Worm (Caenorhabditis elegans): Measurements from ENCODE around the gene aqp-2.

The aqp-2 gene

DNA sequence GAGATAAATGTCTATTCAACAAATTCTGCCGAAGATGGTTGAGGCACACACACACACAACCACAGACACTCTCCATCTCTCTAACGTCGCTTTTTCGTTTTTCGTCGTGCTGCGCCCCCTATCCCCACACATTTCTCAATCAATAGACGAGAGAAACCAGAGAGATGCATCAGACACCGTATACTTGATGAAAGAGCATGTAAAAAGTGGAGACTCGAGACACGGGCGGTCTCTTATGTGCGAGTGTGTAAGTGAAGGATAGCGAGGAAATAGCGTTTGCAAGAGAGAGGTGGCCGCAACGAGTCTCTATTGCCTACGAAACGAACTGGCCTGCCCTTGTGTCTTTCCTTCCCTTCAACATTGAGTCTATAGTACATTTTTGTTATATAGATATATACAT, 21.0 kb upstream of the aqp-2 start (continued):
- 0 out of 2 replicates have a peak, but pooled peaks have one; percentile 6 for TF ChIP-seq lir-1 (GFP tag; conservative IDR thresholded peaks at IDR 0.05)
- peak; percentile 77 for TF ChIP-seq madf-10 (tag; optimal IDR thresholded peaks at IDR 0.05)
- TF ChIP-seq ztf-26 (tag; optimal IDR thresholded peaks at IDR 0.05): peak; percentile 83
- TF ChIP-seq sptf-2 (GFP tag; optimal IDR thresholded peaks at IDR 0.05): peak; percentile 38
- peak; percentile 81 for TF ChIP-seq Y53G8AR.9 (GFP tag; conservative IDR thresholded peaks at IDR 0.05)
- TF ChIP-seq B0035.1 (tag; optimal IDR thresholded peaks at IDR 0.05): peak; percentile 56
- TF ChIP-seq fkh-3 (tag; optimal IDR thresholded peaks at IDR 0.05): no peak
- TF ChIP-seq F52B5.7 (tag; optimal IDR thresholded peaks at IDR 0.05): peak; percentile 42
- peak; percentile 83 for TF ChIP-seq ekl-4 (GFP tag; IDR thresholded peaks at IDR 0.05)
- TF ChIP-seq egl-44 (GFP tag; IDR thresholded peaks at IDR 0.05): 0 out of 2 replicates have a peak, but pooled peaks have one; percentile 67
- TF ChIP-seq snpc-1.1 (tag; optimal IDR thresholded peaks at IDR 0.05; ENCODE audit: insufficient read depth): no peak
- no peak for TF ChIP-seq nhr-120 (GFP tag; IDR thresholded peaks at IDR 0.05)
- no peak for TF ChIP-seq nhr-179 (tag; optimal IDR thresholded peaks at IDR 0.05)
- peak; percentile 66 for TF ChIP-seq mcd-1 (GFP tag; IDR thresholded peaks at IDR 0.05)
- TF ChIP-seq nhr-90 (tag; optimal IDR thresholded peaks at IDR 0.05): peak; percentile 50
- peak; percentile 80 for TF ChIP-seq chd-7 (tag; optimal IDR thresholded peaks at IDR 0.05)

DNA sequence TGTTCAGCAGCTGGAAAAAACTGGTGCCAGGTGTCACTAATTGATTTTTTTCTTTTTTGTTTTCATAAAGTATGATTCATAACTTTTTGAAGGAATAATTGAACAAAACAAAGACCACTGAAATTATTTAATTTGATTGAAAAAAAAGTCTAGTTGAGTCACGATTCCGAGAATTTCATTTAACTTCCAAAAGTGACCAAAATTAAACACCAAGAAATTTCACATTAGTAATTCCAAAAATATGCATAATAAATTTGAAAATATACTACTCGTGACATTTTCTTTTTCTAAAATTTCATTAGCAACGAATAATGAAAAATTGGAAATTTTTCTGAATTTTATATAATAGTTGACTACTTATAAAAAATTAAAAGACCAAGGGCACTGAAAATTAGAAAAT, 20.3 kb upstream of the aqp-2 start:
- no peak for TF ChIP-seq gei-17 (GFP tag; optimal IDR thresholded peaks at IDR 0.05)
- no peak for TF ChIP-seq tbp1 (GFP tag; optimal IDR thresholded peaks at IDR 0.05)
- no peak for TF ChIP-seq F39B2.1 (GFP tag; IDR thresholded peaks at IDR 0.05)
- no peak for TF ChIP-seq die-1 (tag; optimal IDR thresholded peaks at IDR 0.05)
- no peak for TF ChIP-seq snpc-1.1 (tag; optimal IDR thresholded peaks at IDR 0.05; ENCODE audit: insufficient read depth)
- TF ChIP-seq ZK185.1 (tag; optimal IDR thresholded peaks at IDR 0.05; ENCODE audit: poor library complexity, severe bottlenecking): no peak
- TF ChIP-seq let-607 (tag; optimal IDR thresholded peaks at IDR 0.05): no peak
- no peak for TF ChIP-seq ztf-3 (GFP tag; optimal IDR thresholded peaks at IDR 0.05)
- TF ChIP-seq K11D2.4 (GFP tag; IDR thresholded peaks at IDR 0.05): no peak
- TF ChIP-seq ceh-79 (tag; optimal IDR thresholded peaks at IDR 0.05): no peak
- no peak for TF ChIP-seq D2030.7 (GFP tag; IDR thresholded peaks at IDR 0.05)
- no peak for TF ChIP-seq rpc-1 (optimal IDR thresholded peaks at IDR 0.05)
- no peak for TF ChIP-seq rpc-1 (tag; optimal IDR thresholded peaks at IDR 0.05)
- TF ChIP-seq mes-4 (tag; optimal IDR thresholded peaks at IDR 0.05): no peak
- TF ChIP-seq hmg-20 (GFP tag; IDR thresholded peaks at IDR 0.05): no peak
- no peak for TF ChIP-seq ets-4 (GFP tag; optimal IDR thresholded peaks at IDR 0.05)
- no peak for TF ChIP-seq repo-1 (tag; optimal IDR thresholded peaks at IDR 0.05)
- TF ChIP-seq Y56A3A.18 (GFP tag; IDR thresholded peaks at IDR 0.05): no peak
- no peak for TF ChIP-seq C17E4.6 (GFP tag; IDR thresholded peaks at IDR 0.05)

DNA sequence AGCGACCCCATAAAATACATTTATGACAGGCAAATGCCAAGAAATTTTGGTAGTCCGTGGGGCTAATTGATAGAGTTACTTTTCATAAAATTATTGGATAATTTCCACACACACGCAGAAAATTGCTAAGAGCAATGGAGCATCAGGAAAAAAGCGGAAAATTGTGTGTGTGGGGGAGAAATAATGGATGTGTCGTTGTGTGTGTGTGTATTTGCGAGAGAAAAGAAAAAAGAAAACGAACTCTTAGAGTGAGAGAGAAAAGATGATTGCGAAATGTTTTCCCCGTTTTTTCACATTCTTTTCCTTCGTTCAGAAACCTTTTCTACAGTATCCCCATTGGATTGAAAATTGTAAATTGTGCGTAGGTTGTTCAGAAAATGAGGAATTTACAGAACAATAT, 19.8 kb upstream of the aqp-2 start:
- TF ChIP-seq dox-1 (GFP tag; IDR thresholded peaks at IDR 0.05): peak; percentile 26; the same call in 1 of the 2 replicates
- TF ChIP-seq lir-1 (GFP tag; conservative IDR thresholded peaks at IDR 0.05): no peak
- TF ChIP-seq akir-1 (GFP tag; optimal IDR thresholded peaks at IDR 0.05): no peak
- peak; percentile 0 for TF ChIP-seq lin-40 (tag; optimal IDR thresholded peaks at IDR 0.05)
- TF ChIP-seq hrde-1 (tag; optimal IDR thresholded peaks at IDR 0.05; ENCODE audit: borderline replicate concordance): no peak
- TF ChIP-seq unc-62 (GFP tag; optimal IDR thresholded peaks at IDR 0.05): no peak
- no peak for TF ChIP-seq aptf-2 (GFP tag; conservative IDR thresholded peaks at IDR 0.05)
- TF ChIP-seq chd-7 (tag; optimal IDR thresholded peaks at IDR 0.05): no peak
- TF ChIP-seq Y53G8AR.9 (GFP tag; conservative IDR thresholded peaks at IDR 0.05): no peak
- no peak for TF ChIP-seq let-526 (GFP tag; IDR thresholded peaks at IDR 0.05)
- TF ChIP-seq madf-8 (GFP tag; conservative IDR thresholded peaks at IDR 0.05): no peak
- no peak for TF ChIP-seq tbx-9 (tag; optimal IDR thresholded peaks at IDR 0.05; ENCODE audit: borderline replicate concordance)
- TF ChIP-seq snpc-3.4 (tag; optimal IDR thresholded peaks at IDR 0.05): no peak
- no peak for TF ChIP-seq sptf-2 (GFP tag; optimal IDR thresholded peaks at IDR 0.05)
- no peak for TF ChIP-seq zim-3 (tag; optimal IDR thresholded peaks at IDR 0.05)
- no peak for TF ChIP-seq hmg-20 (GFP tag; IDR thresholded peaks at IDR 0.05)
- no peak for TF ChIP-seq Y95B8A.8 (GFP tag; IDR thresholded peaks at IDR 0.05)
- peak; percentile 21; the same call in 1 of the 2 replicates for TF ChIP-seq hmg-1.2 (GFP tag; IDR thresholded peaks at IDR 0.05)
